3 worm cellular contexts compared by ENCODE assay signal in the genomic region with DNA sequence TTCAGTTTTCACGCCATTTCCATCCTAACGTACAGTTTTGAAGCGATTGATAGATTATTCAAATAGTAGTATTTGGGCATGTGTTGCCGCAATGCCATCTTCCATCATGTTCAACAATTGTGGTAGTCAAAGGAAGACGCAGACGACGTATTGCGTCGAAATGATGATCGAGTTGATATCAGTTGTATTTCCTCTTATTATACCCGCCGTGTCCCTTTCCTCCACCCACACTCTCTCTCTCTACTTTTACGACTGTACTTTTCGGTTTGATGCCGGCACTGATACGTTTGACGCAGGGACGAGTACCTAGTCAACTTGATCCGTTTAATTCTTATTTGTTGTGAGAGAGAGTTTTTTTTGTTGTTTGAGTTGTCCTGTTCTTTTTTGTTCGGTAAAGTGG.
A peak's percentile ranks its signal among the peaks of the same experiment; 100 is the strongest.
TF ChIP-seq lines count a peak whose summit lies in the region.

No protein-coding gene starts in this region.

TF ChIP-seq in whole organism, L1 larva, 84 proteins besides CTCF, POLR2A, EP300 and RAD21 (continued from another document):
- no peak for TF ChIP-seq egl-13 (tag; optimal IDR thresholded peaks at IDR 0.05; lab: Kevin White, UChicago)
- TF ChIP-seq hlh-17 (GFP tag; optimal IDR thresholded peaks at IDR 0.05; lab: Kevin White, UChicago; ENCODE audit: borderline replicate concordance) = no peak
- no peak for TF ChIP-seq ama-1 (optimal IDR thresholded peaks at IDR 0.05; lab: Kevin White, UChicago)
- no peak for TF ChIP-seq skn-1 (tag; optimal IDR thresholded peaks at IDR 0.05; lab: Kevin White, UChicago)
- TF ChIP-seq ces-1 (GFP tag; optimal IDR thresholded peaks at IDR 0.05; lab: Kevin White, UChicago) = no peak
- TF ChIP-seq lin-15B (tag; optimal IDR thresholded peaks at IDR 0.05; lab: Kevin White, UChicago) = no peak
- peak in 1 of 2 experiments; percentile 27 for TF ChIP-seq lsy-2 (tag; optimal IDR thresholded peaks at IDR 0.05; lab: Kevin White, UChicago)
- no peak for TF ChIP-seq rnt-1 (tag; optimal IDR thresholded peaks at IDR 0.05; lab: Kevin White, UChicago)
- TF ChIP-seq nhr-237 (tag; optimal IDR thresholded peaks at IDR 0.05; lab: Kevin White, UChicago) = no peak
- TF ChIP-seq pax-3 (tag; optimal IDR thresholded peaks at IDR 0.05; lab: Kevin White, UChicago) = no peak
- TF ChIP-seq jun-1 (tag; optimal IDR thresholded peaks at IDR 0.05; lab: Kevin White, UChicago) = no peak
- TF ChIP-seq nhr-90 (tag; optimal IDR thresholded peaks at IDR 0.05; lab: Kevin White, UChicago; ENCODE audit: poor library complexity) = peak; percentile 26
- TF ChIP-seq snu-23 (GFP tag; optimal IDR thresholded peaks at IDR 0.05; lab: Kevin White, UChicago) = peak; percentile 55
- no peak for TF ChIP-seq ceh-63 (GFP tag; optimal IDR thresholded peaks at IDR 0.05; lab: Kevin White, UChicago)
- TF ChIP-seq unc-130 (tag; optimal IDR thresholded peaks at IDR 0.05; lab: Kevin White, UChicago) = no peak
- TF ChIP-seq sup-37 (GFP tag; optimal IDR thresholded peaks at IDR 0.05; lab: Kevin White, UChicago) = no peak
- no peak for TF ChIP-seq efl-1 (optimal IDR thresholded peaks at IDR 0.05; lab: Kevin White, UChicago)
- peak in 1 of 2 experiments; percentile 26 for TF ChIP-seq efl-1 (GFP tag; optimal IDR thresholded peaks at IDR 0.05 in 1 of 2; lab: Kevin White, UChicago)
- TF ChIP-seq lin-13 (GFP tag; optimal IDR thresholded peaks at IDR 0.05; lab: Kevin White, UChicago) = no peak
- no peak for TF ChIP-seq unc-86 (tag; optimal IDR thresholded peaks at IDR 0.05; lab: Kevin White, UChicago)
- peak; percentile 24 for TF ChIP-seq elt-2 (tag; optimal IDR thresholded peaks at IDR 0.05; lab: Kevin White, UChicago)
- TF ChIP-seq unc-30 (tag; optimal IDR thresholded peaks at IDR 0.05; lab: Kevin White, UChicago) = no peak
- peak in 2 of 6 experiments; percentile 4 to 63 for TF ChIP-seq elt-3 (tag; optimal IDR thresholded peaks at IDR 0.05; lab: Kevin White, UChicago)
- no peak for TF ChIP-seq vab-15 (tag; optimal IDR thresholded peaks at IDR 0.05; lab: Kevin White, UChicago)
- no peak for TF ChIP-seq fkh-8 (tag; optimal IDR thresholded peaks at IDR 0.05; lab: Kevin White, UChicago)
- peak; percentile 65 for TF ChIP-seq lin-14 (GFP tag; optimal IDR thresholded peaks at IDR 0.05; lab: Kevin White, UChicago)
- TF ChIP-seq fkh-10 (GFP tag; optimal IDR thresholded peaks at IDR 0.05; lab: Kevin White, UChicago) = no peak
- no peak for TF ChIP-seq nhr-47 (tag; optimal IDR thresholded peaks at IDR 0.05; lab: Kevin White, UChicago)
- TF ChIP-seq nhr-12 (tag; optimal IDR thresholded peaks at IDR 0.05; lab: Kevin White, UChicago) = no peak
- no peak for TF ChIP-seq mef-2 (tag; optimal IDR thresholded peaks at IDR 0.05; lab: Kevin White, UChicago)
- no peak for TF ChIP-seq mdl-1 (tag; optimal IDR thresholded peaks at IDR 0.05; lab: Kevin White, UChicago)
- TF ChIP-seq isw-1 (GFP tag; IDR thresholded peaks at IDR 0.05; lab: Robert Waterston, UW) = no peak
- TF ChIP-seq zag-1 (tag; optimal IDR thresholded peaks at IDR 0.05; lab: Kevin White, UChicago) = no peak
- no peak for TF ChIP-seq ztf-11 (tag; optimal IDR thresholded peaks at IDR 0.05; lab: Kevin White, UChicago)
- no peak for TF ChIP-seq aly-2 (tag; optimal IDR thresholded peaks at IDR 0.05; lab: Kevin White, UChicago)
- TF ChIP-seq nhr-71 (tag; optimal IDR thresholded peaks at IDR 0.05; lab: Kevin White, UChicago) = peak; percentile 13
- TF ChIP-seq snpc-4 (tag; optimal IDR thresholded peaks at IDR 0.05; lab: Kevin White, UChicago) = no peak
- no peak for TF ChIP-seq tlp-1 (tag; optimal IDR thresholded peaks at IDR 0.05; lab: Kevin White, UChicago)
- no peak for TF ChIP-seq unc-98 (GFP tag; IDR thresholded peaks at IDR 0.05; lab: Robert Waterston, UW)
- no peak for TF ChIP-seq dpl-1 (GFP tag; optimal IDR thresholded peaks at IDR 0.05; lab: Kevin White, UChicago)
- peak in 1 of 2 experiments; percentile 38 for TF ChIP-seq lin-35 (GFP tag; optimal IDR thresholded peaks at IDR 0.05; lab: Kevin White, UChicago)
- TF ChIP-seq nhr-85 (tag; lab: Kevin White, UChicago) = peak; percentile 69
- TF ChIP-seq nhr-11 (tag; optimal IDR thresholded peaks at IDR 0.05; lab: Kevin White, UChicago) = no peak
TF ChIP-seq in whole organism, L1 larva: peak in this region for 13.

TF ChIP-seq in whole organism, L2 larva, 48 proteins besides CTCF, POLR2A, EP300 and RAD21 (continued from another document):
- TF ChIP-seq nhr-25 (tag; optimal IDR thresholded peaks at IDR 0.05; lab: Kevin White, UChicago) (no peak), nhr-237 (tag; optimal IDR thresholded peaks at IDR 0.05; lab: Kevin White, UChicago) (no peak), gmeb-1 (tag; optimal IDR thresholded peaks at IDR 0.05; lab: Kevin White, UChicago) (no peak), nhr-11 (tag; optimal IDR thresholded peaks at IDR 0.05; lab: Kevin White, UChicago) (no peak), unc-39 (tag; optimal IDR thresholded peaks at IDR 0.05; lab: Kevin White, UChicago) (no peak), lin-39 (tag; optimal IDR thresholded peaks at IDR 0.05; lab: Kevin White, UChicago) (no peak), lsy-2 (tag; optimal IDR thresholded peaks at IDR 0.05; lab: Kevin White, UChicago) (no peak), unc-55 (GFP tag; optimal IDR thresholded peaks at IDR 0.05; lab: Kevin White, UChicago) (no peak), C34F6.9 (tag; optimal IDR thresholded peaks at IDR 0.05; lab: Kevin White, UChicago) (no peak), sem-4 (tag; optimal IDR thresholded peaks at IDR 0.05; lab: Kevin White, UChicago) (no peak), sma-3 (GFP tag; optimal IDR thresholded peaks at IDR 0.05; lab: Kevin White, UChicago) (peak; percentile 50), ama-1 (optimal IDR thresholded peaks at IDR 0.05; lab: Kevin White, UChicago) (no peak), F13H6.1 (tag; optimal IDR thresholded peaks at IDR 0.05; lab: Kevin White, UChicago) (peak; percentile 8), egl-27 (tag; optimal IDR thresholded peaks at IDR 0.05; lab: Kevin White, UChicago) (peak; percentile 15), nhr-10 (tag; optimal IDR thresholded peaks at IDR 0.05; lab: Kevin White, UChicago) (no peak), lin-11 (tag; optimal IDR thresholded peaks at IDR 0.05; lab: Kevin White, UChicago) (no peak), mbf-1 (tag; optimal IDR thresholded peaks at IDR 0.05; lab: Kevin White, UChicago) (no peak), alr-1 (tag; optimal IDR thresholded peaks at IDR 0.05; lab: Kevin White, UChicago) (no peak), ztf-1 (GFP tag; conservative IDR thresholded peaks at IDR 0.05; lab: Robert Waterston, UW) (no peak), nhr-77 (tag; optimal IDR thresholded peaks at IDR 0.05; lab: Kevin White, UChicago) (no peak), aly-2 (tag; optimal IDR thresholded peaks at IDR 0.05; lab: Kevin White, UChicago) (no peak)
TF ChIP-seq in whole organism, L2 larva: peak in this region for 8.

TF ChIP-seq in whole organism, L4 larva, 104 proteins besides CTCF, POLR2A, EP300 and RAD21 (continued from another document):
- TF ChIP-seq mxl-3 (GFP tag; optimal IDR thresholded peaks at IDR 0.05; lab: Kevin White, UChicago) (peak; percentile 67), F44E2.7 (GFP tag; IDR thresholded peaks at IDR 0.05; lab: Robert Waterston, UW) (no peak), nhr-237 (tag; optimal IDR thresholded peaks at IDR 0.05; lab: Kevin White, UChicago) (no peak), hlh-11 (tag; optimal IDR thresholded peaks at IDR 0.05; lab: Kevin White, UChicago) (peak; percentile 61), nhr-42 (GFP tag; IDR thresholded peaks at IDR 0.05; lab: Robert Waterston, UW) (no peak), ctbp-1 (GFP tag; IDR thresholded peaks at IDR 0.05; lab: Robert Waterston, UW) (no peak), nhr-77 (tag; optimal IDR thresholded peaks at IDR 0.05; lab: Kevin White, UChicago) (peak; percentile 14), ztf-11 (tag; optimal IDR thresholded peaks at IDR 0.05; lab: Kevin White, UChicago) (no peak), unc-62 (GFP tag; optimal IDR thresholded peaks at IDR 0.05 in 1 of 2; lab: Kevin White, UChicago) (no peak), unc-62 (tag; optimal IDR thresholded peaks at IDR 0.05; lab: Kevin White, UChicago) (no peak), nhr-28 (tag; optimal IDR thresholded peaks at IDR 0.05; lab: Kevin White, UChicago) (peak; percentile 76)
